Fruit fly (Drosophila melanogaster): ENCODE data around the gene CG5885.

CG5885 gene

dm6 chr2L:9943521-9943920, 25.4 kb upstream of the CG5885 start:
- no peak for TF ChIP-seq ss (GFP tag; optimal IDR thresholded peaks at IDR 0.05)
- peak; percentile 55 for TF ChIP-seq Eip78C (GFP tag)
- no peak for TF ChIP-seq Gug (GFP tag; IDR thresholded peaks at IDR 0.05)
- TF ChIP-seq vri (GFP tag; optimal IDR thresholded peaks at IDR 0.05) = peak; percentile 74
- no peak for TF ChIP-seq eg (GFP tag; IDR thresholded peaks at IDR 0.05)
- TF ChIP-seq CG6276 (GFP tag; optimal IDR thresholded peaks at IDR 0.05) = no peak
- no peak for TF ChIP-seq CG9139 (GFP tag; optimal IDR thresholded peaks at IDR 0.05)
- no peak for TF ChIP-seq CG32006 (GFP tag; optimal IDR thresholded peaks at IDR 0.05)

dm6 chr2L:9938631-9939256, 20.6 kb upstream of the CG5885 start, which contains the start of the genes Datp and CG4619:
Datp (minus strand) TSS chr2L:9938790.
CG4619 (plus strand) TSS chr2L:9938863.
- TF ChIP-seq CG11762 (GFP tag; optimal IDR thresholded peaks at IDR 0.05; ENCODE audit: insufficient read depth) (peak; percentile 29), Hr4 (GFP tag; optimal IDR thresholded peaks at IDR 0.05) (no peak), net (GFP tag; optimal IDR thresholded peaks at IDR 0.05) (peak; percentile 39), Eip78C (GFP tag) (peak; percentile 74), Lpt (GFP tag; optimal IDR thresholded peaks at IDR 0.05) (no peak), dac (GFP tag; optimal IDR thresholded peaks at IDR 0.05) (no peak), fd59A (GFP tag; optimal IDR thresholded peaks at IDR 0.05) (peak; percentile 19), dsx (GFP tag; optimal IDR thresholded peaks at IDR 0.05; ENCODE audit: poor library complexity, severe bottlenecking) (no peak), Gug (GFP tag; IDR thresholded peaks at IDR 0.05) (no peak), CG7368 (GFP tag; optimal IDR thresholded peaks at IDR 0.05) (peak; percentile 18), CG31627 (GFP tag; optimal IDR thresholded peaks at IDR 0.05) (peak; percentile 35), CG1621 (tag; optimal IDR thresholded peaks at IDR 0.05) (no peak), acj6 (GFP tag; optimal IDR thresholded peaks at IDR 0.05) (no peak), CG11902 (GFP tag; optimal IDR thresholded peaks at IDR 0.05) (no peak), CG6854 (GFP tag; optimal IDR thresholded peaks at IDR 0.05) (no peak), lz (GFP tag; optimal IDR thresholded peaks at IDR 0.05) (peak; percentile 42), cyc (GFP tag; optimal IDR thresholded peaks at IDR 0.05) (peak; percentile 42), CG3919 (GFP tag; optimal IDR thresholded peaks at IDR 0.05) (peak; percentile 61), Hr39 (GFP tag; optimal IDR thresholded peaks at IDR 0.05) (no peak), esn (GFP tag; optimal IDR thresholded peaks at IDR 0.05) (peak; percentile 58), CG6163 (GFP tag; IDR thresholded peaks at IDR 0.05) (0 out of 3 replicates have a peak, but pooled peaks have one; percentile 29), Sox14 (GFP tag; optimal IDR thresholded peaks at IDR 0.05) (peak; percentile 2), fd85E (GFP tag; optimal IDR thresholded peaks at IDR 0.05) (no peak), CG16779 (tag; optimal IDR thresholded peaks at IDR 0.05) (no peak), eg (GFP tag; IDR thresholded peaks at IDR 0.05) (peak; percentile 56; the same call in 1 of the 3 replicates), pdm3 (GFP tag; optimal IDR thresholded peaks at IDR 0.05) (no peak), fkh (GFP tag; optimal IDR thresholded peaks at IDR 0.05) (no peak), topi (GFP tag; optimal IDR thresholded peaks at IDR 0.05) (peak; percentile 40), vri (GFP tag; optimal IDR thresholded peaks at IDR 0.05) (peak; percentile 59), Ets96B (tag; optimal IDR thresholded peaks at IDR 0.05) (peak; percentile 13), CG4318 (GFP tag; optimal IDR thresholded peaks at IDR 0.05) (no peak), OdsH (GFP tag; optimal IDR thresholded peaks at IDR 0.05) (no peak)

dm6 chr2L:9937908-9938307, 19.8 kb upstream of the CG5885 start, which contains the start of gene Arglu1:
Arglu1 (minus strand) TSS chr2L:9938134.
- TF ChIP-seq OdsH (GFP tag; optimal IDR thresholded peaks at IDR 0.05) (no peak), CG31627 (GFP tag; optimal IDR thresholded peaks at IDR 0.05) (peak; percentile 9), CG6163 (GFP tag; IDR thresholded peaks at IDR 0.05) (peak; percentile 53; the same call in 2 of the 3 replicates), CG11294 (GFP tag; IDR thresholded peaks at IDR 0.05) (no peak), CG11902 (GFP tag; optimal IDR thresholded peaks at IDR 0.05) (no peak), cyc (GFP tag; optimal IDR thresholded peaks at IDR 0.05) (peak; percentile 40), lz (GFP tag; optimal IDR thresholded peaks at IDR 0.05) (peak; percentile 41)

Measured in whole organism, prepupa.